Fruit fly (Drosophila melanogaster) whole organism, pupa: ENCODE measurements around the gene vig2.

Experiments
- CG10348 ChIP-seq: fragments of 200-800 bp; sonication (Bioruptor generic); IDR thresholded peaks from 2 replicates; pipeline ENCODE4 v1.3.6; 2022; ENCODE audit warnings: missing biosample characterization, missing genetic modification characterization
- CG12605 ChIP-seq: fragments of 200-800 bp; sonication (Bioruptor generic); IDR thresholded peaks from 2 replicates; pipeline ENCODE4 v1.3.6; 2022; ENCODE audit warnings: missing biosample characterization, missing genetic modification characterization
- CG13204 ChIP-seq: fragments of 200-800 bp; sonication (Bioruptor generic); optimal IDR thresholded peaks from 2 replicates; lab custom pipeline; 2018; ENCODE audit warnings: missing biosample characterization, mild to moderate bottlenecking, missing genetic modification characterization, moderate library complexity
- CG4496 ChIP-seq: fragments of 200-800 bp; sonication (Bioruptor generic); IDR thresholded peaks from 3 replicates; pipeline ENCODE4 v1.3.6; 2022; ENCODE audit warnings: missing biosample characterization, missing genetic modification characterization
- CG9948 ChIP-seq: fragments of 200-800 bp; sonication (Bioruptor generic); optimal IDR thresholded peaks from 2 replicates; lab custom pipeline; 2018; ENCODE audit warnings: missing biosample characterization, mild to moderate bottlenecking, missing genetic modification characterization, moderate library complexity
- D1 ChIP-seq: fragments of 200-800 bp; sonication (Bioruptor generic); optimal IDR thresholded peaks from 2 replicates; lab custom pipeline; 2018; ENCODE audit warnings: missing biosample characterization, mild to moderate bottlenecking, missing genetic modification characterization, moderate library complexity
- Pif1A ChIP-seq: fragments of 200-800 bp; sonication (Bioruptor generic); optimal IDR thresholded peaks from 3 replicates; lab custom pipeline; 2016; ENCODE audit warnings: missing biosample characterization, missing genetic modification characterization
- Pif1B ChIP-seq: fragments of 200-800 bp; sonication (Bioruptor generic); optimal IDR thresholded peaks from 3 replicates; lab custom pipeline; 2016; ENCODE audit warnings: missing biosample characterization, missing genetic modification characterization
- fd96Ca ChIP-seq: fragments of 200-800 bp; sonication (Bioruptor generic); IDR thresholded peaks from 3 replicates; pipeline ENCODE4 v1.3.6; 2022; ENCODE audit warnings: missing biosample characterization, missing genetic modification characterization

- TF ChIP-seq Pif1B (no peak), CG4496 (GFP tag; lab: Robert Waterston, UW) (no peak), fd96Ca (no peak), CG13204 (GFP tag; lab: Kevin White, UChicago) (no peak), D1 (tag; lab: Kevin White, UChicago) (no peak), CG10348 (GFP tag; lab: Robert Waterston, UW) (no peak), Pif1A (GFP tag; lab: Kevin White, UChicago) (no peak), CG12605 (no peak), CG9948 (no peak)
These were observed 3.6 kb downstream of the vig2 start for dm6 chr3R:25126823-25127222.
